Worm (Caenorhabditis elegans): ENCODE results near the gene cest-3.

- no peak for TF ChIP-seq unc-62 (GFP tag; optimal IDR thresholded peaks at IDR 0.05)
- no peak for TF ChIP-seq lsy-2 (tag; optimal IDR thresholded peaks at IDR 0.05)
- TF ChIP-seq snpc-4 (tag; optimal IDR thresholded peaks at IDR 0.05), result no peak
- TF ChIP-seq ama-1 (optimal IDR thresholded peaks at IDR 0.05), result no peak
- no peak for TF ChIP-seq elt-3 (tag; optimal IDR thresholded peaks at IDR 0.05)
- no peak for TF ChIP-seq lin-35 (GFP tag; optimal IDR thresholded peaks at IDR 0.05)
- no peak for TF ChIP-seq lin-15B (tag; optimal IDR thresholded peaks at IDR 0.05)
- no peak for TF ChIP-seq fos-1 (tag; optimal IDR thresholded peaks at IDR 0.05)
- no peak for TF ChIP-seq pag-3 (tag; optimal IDR thresholded peaks at IDR 0.05; ENCODE audit: borderline replicate concordance, insufficient read depth)
- TF ChIP-seq sup-37 (GFP tag; optimal IDR thresholded peaks at IDR 0.05), result no peak
- no peak for TF ChIP-seq zip-4 (GFP tag; optimal IDR thresholded peaks at IDR 0.05)
- TF ChIP-seq jun-1 (tag; optimal IDR thresholded peaks at IDR 0.05), result no peak
- TF ChIP-seq nhr-28 (tag; optimal IDR thresholded peaks at IDR 0.05), result no peak
Measured at ce11 chrX:12198298-12198697, 43.1 kb upstream of the cest-3 start.
